Worm (Caenorhabditis elegans) whole organism, midembryonic: ENCODE data around the gene F27E5.7.

Source experiments
- T22C8.4 ChIP-seq: fragments of 200-800 bp; sonication (Bioruptor generic); IDR thresholded peaks from 2 replicates; pipeline ENCODE4 v1.3.6; 2022; ENCODE audit warnings: missing genetic modification characterization, missing compliant biosample characterization
- cog-1 ChIP-seq: sonication (generic microtip); optimal IDR thresholded peaks from 2 replicates; lab custom pipeline; 2016; ENCODE audit warnings: missing genetic modification characterization, missing compliant biosample characterization
- flt-1 ChIP-seq: fragments of 200-800 bp; sonication (Bioruptor generic); IDR thresholded peaks from 2 replicates; pipeline ENCODE4 v1.3.6; 2022; ENCODE audit warnings: missing genetic modification characterization, missing compliant biosample characterization
- ref-1 ChIP-seq: fragments of 200-800 bp; sonication (Bioruptor generic); conservative IDR thresholded peaks from 2 replicates; pipeline ENCODE4 v1.3.6; 2022; ENCODE audit warnings: missing genetic modification reagents, missing genetic modification characterization, missing compliant biosample characterization

DNA sequence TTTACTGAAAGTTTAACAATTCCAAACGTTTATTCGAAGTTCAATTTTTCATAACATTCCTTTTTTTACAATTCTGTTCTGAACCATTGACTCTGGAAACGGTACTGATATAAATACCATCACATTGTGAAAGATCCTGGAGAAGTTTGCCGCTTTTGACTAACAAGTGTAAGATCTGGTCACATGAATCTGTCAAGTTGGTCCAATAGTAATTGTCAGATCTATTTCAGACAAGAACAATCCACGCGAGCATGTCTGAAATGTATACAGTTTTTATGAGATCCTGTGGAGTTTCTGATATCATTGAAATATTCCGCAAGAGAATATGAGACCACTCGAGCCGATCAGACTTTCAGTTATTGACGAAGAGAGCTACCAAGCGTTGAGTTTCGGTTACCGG lies 29.4 kb upstream of the F27E5.7 start:
- TF ChIP-seq T22C8.4 (GFP tag; lab: Robert Waterston, UW) (no peak), ref-1 (GFP tag; lab: Robert Waterston, UW) (no peak), flt-1 (GFP tag; lab: Robert Waterston, UW) (no peak), cog-1 (tag; lab: Kevin White, UChicago) (no peak)
